Worm (Caenorhabditis elegans): Measurements from ENCODE around the gene rpt-2.

Gene rpt-2

DNA sequence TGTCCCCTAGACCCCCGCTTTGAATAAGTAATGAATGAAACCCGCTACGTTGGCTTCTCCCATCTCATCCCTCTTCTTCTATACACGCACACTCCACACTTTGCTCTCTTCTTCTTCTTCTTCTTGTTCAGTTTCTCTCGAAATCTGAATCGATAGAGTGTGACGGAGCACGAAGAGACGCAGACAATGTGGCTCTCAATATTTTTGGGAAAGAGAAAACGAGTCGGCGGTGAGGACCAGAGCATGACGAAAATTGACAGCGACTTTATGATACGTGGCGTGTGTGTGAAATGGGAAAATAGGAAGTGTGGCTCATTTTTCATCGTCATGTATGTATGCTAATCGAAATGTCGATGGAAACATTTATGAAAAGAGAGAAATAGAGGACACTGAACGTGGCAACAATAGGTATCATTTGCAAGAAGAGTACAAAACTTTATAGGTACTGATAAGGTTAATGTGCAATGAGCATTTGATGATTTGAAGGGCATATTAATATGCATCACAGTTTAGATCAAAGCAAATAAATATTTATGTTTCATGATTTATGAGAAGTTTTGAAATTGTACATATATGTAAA, 25.9 kb downstream of the rpt-2 start:
- TF ChIP-seq cog-1 (tag; optimal IDR thresholded peaks at IDR 0.05) (peak; percentile 60), T22C8.4 (GFP tag; IDR thresholded peaks at IDR 0.05) (no peak)

DNA sequence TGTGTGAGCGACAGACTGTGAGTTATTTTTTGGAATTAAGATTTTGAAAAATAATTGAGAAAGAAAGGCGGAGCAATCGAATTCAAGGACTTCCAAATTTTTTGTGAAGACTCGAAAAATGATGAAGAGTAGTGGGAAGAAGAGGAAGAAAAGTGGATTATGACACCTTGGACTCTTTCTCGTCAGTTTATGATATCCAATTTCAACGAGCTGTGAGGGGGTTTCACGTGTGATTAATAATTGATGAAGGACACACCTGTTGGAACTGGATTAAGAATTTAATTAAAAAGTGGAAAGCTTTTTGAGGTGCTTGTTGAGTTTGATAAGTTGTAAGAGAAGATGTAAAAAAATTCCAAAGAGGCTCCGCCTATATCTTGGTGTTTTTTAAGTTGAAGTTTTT, 27.1 kb downstream of the rpt-2 start, which contains the start of gene fut-8:
Gene fut-8, minus strand, starts transcription at position 101 of the 400 bp plus-strand sequence.
- TF ChIP-seq cog-1 (tag; optimal IDR thresholded peaks at IDR 0.05) (no peak), ztf-23 (GFP tag; IDR thresholded peaks at IDR 0.05) (no peak), T22C8.4 (GFP tag; IDR thresholded peaks at IDR 0.05) (no peak), tab-1 (GFP tag; IDR thresholded peaks at IDR 0.05) (no peak)

DNA sequence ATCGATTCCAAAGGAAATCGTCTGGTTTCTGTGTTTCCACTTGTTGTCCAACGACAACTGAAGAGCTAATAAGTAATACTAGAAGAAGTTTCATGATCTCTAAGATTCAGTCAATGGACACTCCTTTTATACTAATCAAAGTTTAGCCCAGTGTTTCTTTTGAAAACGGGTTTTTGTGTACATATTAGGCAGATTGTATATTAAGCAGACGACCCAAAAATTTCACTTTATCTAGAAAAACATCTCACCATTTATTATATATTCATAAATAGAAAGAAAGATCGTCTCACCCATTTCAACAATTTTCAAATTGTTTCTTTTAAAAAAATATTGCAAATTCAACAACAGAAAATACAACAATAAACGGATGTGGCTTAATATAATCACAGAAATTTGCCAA, 30.7 kb downstream of the rpt-2 start, which contains the start of gene C10F3.7:
Gene C10F3.7, minus strand, starts transcription at position 101 of the 400 bp plus-strand sequence.
- TF ChIP-seq flt-1 (GFP tag; IDR thresholded peaks at IDR 0.05) (no peak), ztf-29 (GFP tag; IDR thresholded peaks at IDR 0.05) (no peak), ztf-23 (GFP tag; IDR thresholded peaks at IDR 0.05) (no peak), tab-1 (GFP tag; IDR thresholded peaks at IDR 0.05) (no peak), T22C8.4 (GFP tag; IDR thresholded peaks at IDR 0.05) (no peak), med-1 (GFP tag; optimal IDR thresholded peaks at IDR 0.05; ENCODE audit: insufficient read depth) (no peak), klf-2 (GFP tag; conservative IDR thresholded peaks at IDR 0.05) (no peak), cog-1 (tag; optimal IDR thresholded peaks at IDR 0.05) (no peak), ref-1 (GFP tag; conservative IDR thresholded peaks at IDR 0.05) (no peak)

DNA sequence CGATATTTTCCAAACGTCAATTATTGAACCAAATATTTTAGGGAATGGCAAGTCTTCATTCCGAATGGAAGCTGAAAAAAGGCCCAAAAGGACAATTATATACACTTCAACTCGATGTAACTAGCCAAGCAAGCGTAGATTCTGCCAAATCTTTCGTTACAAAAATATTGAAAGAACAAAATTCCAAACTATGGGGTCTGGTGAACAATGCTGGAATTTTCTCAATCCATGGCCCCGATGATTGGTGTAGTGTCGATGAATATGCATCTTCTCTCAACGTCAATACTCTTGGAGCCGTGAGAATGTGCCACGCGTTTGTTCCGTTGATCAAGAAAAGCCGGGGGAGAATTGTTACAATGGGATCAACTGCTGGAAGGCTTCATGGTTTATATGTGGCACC, 33.2 kb downstream of the rpt-2 start:
- no peak for TF ChIP-seq tab-1 (GFP tag; IDR thresholded peaks at IDR 0.05)
- no peak for TF ChIP-seq flt-1 (GFP tag; IDR thresholded peaks at IDR 0.05)
- TF ChIP-seq med-1 (GFP tag; optimal IDR thresholded peaks at IDR 0.05; ENCODE audit: insufficient read depth) = no peak
- no peak for TF ChIP-seq T22C8.4 (GFP tag; IDR thresholded peaks at IDR 0.05)
- TF ChIP-seq ref-1 (GFP tag; conservative IDR thresholded peaks at IDR 0.05) = no peak
- no peak for TF ChIP-seq cog-1 (tag; optimal IDR thresholded peaks at IDR 0.05)
- no peak for TF ChIP-seq ztf-23 (GFP tag; IDR thresholded peaks at IDR 0.05)
- TF ChIP-seq klf-2 (GFP tag; conservative IDR thresholded peaks at IDR 0.05) = no peak
- no peak for TF ChIP-seq ztf-29 (GFP tag; IDR thresholded peaks at IDR 0.05)

DNA sequence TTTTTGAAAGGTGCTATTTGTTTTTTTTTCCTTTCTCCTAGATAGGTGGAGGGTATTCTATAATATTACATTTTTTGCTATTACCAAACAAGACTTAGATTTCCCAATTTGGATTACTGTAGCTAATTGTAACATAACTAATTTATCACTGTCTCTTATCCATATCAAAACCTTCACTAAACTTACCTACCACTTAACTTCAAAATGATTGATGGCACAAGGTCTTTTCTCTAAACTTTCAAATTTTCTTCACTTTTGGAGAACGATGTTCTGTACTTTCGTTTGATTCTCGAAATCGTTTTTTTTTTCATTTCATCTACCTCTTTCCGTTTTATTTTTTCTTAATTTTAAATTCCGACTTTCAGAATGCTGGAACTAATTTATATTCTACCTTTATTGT, 34.1 kb downstream of the rpt-2 start, which contains the start of gene dhs-16:
Gene dhs-16, plus strand, starts transcription at position 366 of the 400 bp plus-strand sequence.
- TF ChIP-seq ztf-23 (GFP tag; IDR thresholded peaks at IDR 0.05) (no peak), tab-1 (GFP tag; IDR thresholded peaks at IDR 0.05) (no peak), klf-2 (GFP tag; conservative IDR thresholded peaks at IDR 0.05) (no peak), T22C8.4 (GFP tag; IDR thresholded peaks at IDR 0.05) (no peak), ztf-29 (GFP tag; IDR thresholded peaks at IDR 0.05) (no peak), flt-1 (GFP tag; IDR thresholded peaks at IDR 0.05) (no peak), med-1 (GFP tag; optimal IDR thresholded peaks at IDR 0.05; ENCODE audit: insufficient read depth) (no peak), ref-1 (GFP tag; conservative IDR thresholded peaks at IDR 0.05) (no peak), cog-1 (tag; optimal IDR thresholded peaks at IDR 0.05) (no peak)

DNA sequence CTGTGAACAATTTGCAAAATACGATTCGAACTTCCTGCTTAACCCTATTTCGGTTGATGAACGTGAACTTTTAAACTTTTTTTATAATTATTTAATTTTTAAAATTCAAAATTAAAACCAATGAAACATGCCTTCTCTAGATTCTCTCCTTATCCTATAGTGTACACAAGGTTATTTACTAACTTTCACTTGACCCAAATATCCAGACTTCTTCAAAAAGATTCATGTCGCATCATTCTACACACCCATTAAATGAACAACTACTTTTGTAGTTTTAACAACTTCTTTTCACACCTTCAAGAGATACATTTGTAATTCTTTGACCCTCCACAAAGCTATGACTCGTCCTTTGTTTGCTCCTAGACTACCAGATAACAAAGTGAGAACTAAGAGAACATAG, 34.7 kb downstream of the rpt-2 start:
- TF ChIP-seq klf-2 (GFP tag; conservative IDR thresholded peaks at IDR 0.05) (no peak), med-1 (GFP tag; optimal IDR thresholded peaks at IDR 0.05; ENCODE audit: insufficient read depth) (no peak), tab-1 (GFP tag; IDR thresholded peaks at IDR 0.05) (no peak), ref-1 (GFP tag; conservative IDR thresholded peaks at IDR 0.05) (no peak), cog-1 (tag; optimal IDR thresholded peaks at IDR 0.05) (no peak), T22C8.4 (GFP tag; IDR thresholded peaks at IDR 0.05) (no peak), ztf-29 (GFP tag; IDR thresholded peaks at IDR 0.05) (no peak), flt-1 (GFP tag; IDR thresholded peaks at IDR 0.05) (no peak), ztf-23 (GFP tag; IDR thresholded peaks at IDR 0.05) (no peak)

DNA sequence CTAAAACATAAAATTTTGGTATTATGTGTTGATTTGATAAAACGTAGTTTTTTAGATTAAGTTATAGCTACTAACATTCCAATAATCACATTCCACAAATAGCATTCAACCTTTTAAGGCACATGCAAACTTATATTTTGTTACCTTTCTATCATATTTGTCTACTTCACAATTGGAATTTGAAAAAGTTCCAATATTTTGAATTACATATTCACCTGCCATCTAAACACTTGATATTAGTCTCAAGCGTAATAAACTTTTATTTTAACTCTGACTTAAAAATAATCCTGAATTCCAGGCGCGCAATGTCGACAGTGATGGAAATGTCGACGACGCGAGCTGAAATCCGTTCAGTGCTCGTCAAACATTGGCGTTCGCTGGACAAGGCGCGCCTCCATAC, 41.7 kb downstream of the rpt-2 start, which contains the start of gene acy-2:
Gene acy-2, plus strand, starts transcription at position 301 of the 400 bp plus-strand sequence.
- no peak for TF ChIP-seq tab-1 (GFP tag; IDR thresholded peaks at IDR 0.05)
- TF ChIP-seq flt-1 (GFP tag; IDR thresholded peaks at IDR 0.05) = no peak
- TF ChIP-seq T22C8.4 (GFP tag; IDR thresholded peaks at IDR 0.05) = no peak
- TF ChIP-seq ztf-29 (GFP tag; IDR thresholded peaks at IDR 0.05) = no peak
- TF ChIP-seq klf-2 (GFP tag; conservative IDR thresholded peaks at IDR 0.05) = no peak
- TF ChIP-seq cog-1 (tag; optimal IDR thresholded peaks at IDR 0.05) = no peak
- no peak for TF ChIP-seq ztf-23 (GFP tag; IDR thresholded peaks at IDR 0.05)
- TF ChIP-seq ref-1 (GFP tag; conservative IDR thresholded peaks at IDR 0.05) = no peak
- no peak for TF ChIP-seq med-1 (GFP tag; optimal IDR thresholded peaks at IDR 0.05; ENCODE audit: insufficient read depth)

DNA sequence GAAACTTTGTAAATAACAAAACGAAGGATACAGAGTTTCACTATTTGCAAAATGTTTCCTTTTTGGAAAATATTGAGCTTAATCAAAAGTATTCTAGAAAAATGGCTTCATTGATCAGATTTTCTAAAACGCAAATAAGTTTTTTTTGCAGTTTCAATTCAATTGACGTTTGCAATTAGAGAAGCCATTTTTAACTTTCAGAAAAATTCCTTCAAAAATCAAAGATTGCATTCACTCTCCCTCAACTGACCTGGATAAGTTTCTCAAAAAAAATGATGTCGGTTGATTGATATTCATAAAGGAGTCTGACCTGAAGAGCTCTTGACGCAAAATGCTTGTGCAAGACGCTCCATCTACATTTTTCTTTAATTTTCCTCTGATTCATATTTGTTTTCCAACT, 43.8 kb downstream of the rpt-2 start:
- TF ChIP-seq klf-2 (GFP tag; conservative IDR thresholded peaks at IDR 0.05) (no peak), flt-1 (GFP tag; IDR thresholded peaks at IDR 0.05) (no peak), T22C8.4 (GFP tag; IDR thresholded peaks at IDR 0.05) (no peak), ztf-23 (GFP tag; IDR thresholded peaks at IDR 0.05) (no peak), cog-1 (tag; optimal IDR thresholded peaks at IDR 0.05) (no peak), ztf-29 (GFP tag; IDR thresholded peaks at IDR 0.05) (no peak), tab-1 (GFP tag; IDR thresholded peaks at IDR 0.05) (no peak), med-1 (GFP tag; optimal IDR thresholded peaks at IDR 0.05; ENCODE audit: insufficient read depth) (no peak), ref-1 (GFP tag; conservative IDR thresholded peaks at IDR 0.05) (no peak)

DNA sequence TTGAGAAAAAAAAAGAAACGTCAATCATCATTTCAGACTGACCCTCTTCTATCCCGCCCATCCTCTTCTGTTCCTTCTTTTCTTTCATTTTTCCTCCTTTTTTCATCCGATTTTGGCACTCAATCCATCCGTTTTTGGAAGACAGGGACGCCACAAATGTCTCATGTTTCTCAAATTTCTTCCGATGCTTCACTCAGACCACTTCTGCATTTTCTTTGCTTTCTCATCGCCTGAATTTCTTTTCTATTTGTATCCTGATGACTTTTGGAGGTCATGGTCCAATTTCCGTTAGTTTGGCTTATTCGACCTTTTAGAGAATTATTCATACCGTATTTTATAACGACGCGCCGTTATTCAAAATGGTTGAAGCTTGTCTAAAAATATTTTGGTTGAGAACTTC, 44.9 kb downstream of the rpt-2 start:
- TF ChIP-seq flt-1 (GFP tag; IDR thresholded peaks at IDR 0.05) = no peak
- TF ChIP-seq med-1 (GFP tag; optimal IDR thresholded peaks at IDR 0.05; ENCODE audit: insufficient read depth) = no peak
- TF ChIP-seq cog-1 (tag; optimal IDR thresholded peaks at IDR 0.05) = no peak
- no peak for TF ChIP-seq ztf-23 (GFP tag; IDR thresholded peaks at IDR 0.05)
- no peak for TF ChIP-seq tab-1 (GFP tag; IDR thresholded peaks at IDR 0.05)
